Worm (Caenorhabditis elegans) whole organism, midembryonic: ENCODE data around the gene F55B12.10.

Source experiments
- T22C8.4 ChIP-seq: fragments of 200-800 bp; sonication (Bioruptor generic); IDR thresholded peaks from 2 replicates; pipeline ENCODE4 v1.3.6; 2022; ENCODE audit warnings: missing genetic modification characterization, missing compliant biosample characterization
- cog-1 ChIP-seq: sonication (generic microtip); optimal IDR thresholded peaks from 2 replicates; lab custom pipeline; 2016; ENCODE audit warnings: missing genetic modification characterization, missing compliant biosample characterization
- flt-1 ChIP-seq: fragments of 200-800 bp; sonication (Bioruptor generic); IDR thresholded peaks from 2 replicates; pipeline ENCODE4 v1.3.6; 2022; ENCODE audit warnings: missing genetic modification characterization, missing compliant biosample characterization
- klf-2 ChIP-seq: fragments of 200-800 bp; sonication (Bioruptor generic); conservative IDR thresholded peaks from 2 replicates; pipeline ENCODE4 v1.3.6; 2022; ENCODE audit warnings: missing genetic modification reagents, missing genetic modification characterization, missing compliant biosample characterization

DNA sequence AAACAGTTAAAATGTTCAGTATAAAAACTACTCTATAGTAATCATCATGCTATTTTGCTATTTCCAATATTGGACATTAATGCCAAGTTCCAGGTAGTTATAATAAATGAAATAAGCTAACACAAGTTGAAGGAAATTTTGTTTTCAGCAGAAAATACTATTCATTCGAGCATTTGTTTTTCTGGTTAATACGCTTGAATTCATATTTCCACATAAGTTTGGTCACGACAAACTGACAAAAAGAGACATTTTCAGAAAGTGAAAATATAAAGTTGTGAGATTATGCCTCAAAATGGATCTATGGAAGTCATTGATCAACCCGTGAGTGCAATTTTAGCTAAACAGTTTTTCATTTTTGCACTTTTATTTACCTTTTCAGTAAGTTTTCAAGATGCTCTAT is 5.6 kb downstream of the F55B12.10 start, which contains the start of gene srx-131:
- no peak for TF ChIP-seq T22C8.4 (GFP tag; lab: Robert Waterston, UW)
- TF ChIP-seq klf-2, result no peak
- TF ChIP-seq cog-1 (tag; lab: Kevin White, UChicago), result no peak
- no peak for TF ChIP-seq flt-1 (GFP tag; lab: Robert Waterston, UW)
